Worm (Caenorhabditis elegans) whole organism, L1 larva: ENCODE measurements around the gene cyp-13A11.
A peak's percentile ranks its signal among the peaks of the same experiment; 100 is the strongest.

Source experiments
- C04F5.9 ChIP-seq: sonication (generic microtip); optimal IDR thresholded peaks from 2 replicates; lab custom pipeline; 2016; ENCODE audit warnings: missing genetic modification characterization, missing compliant biosample characterization
- aha-1 ChIP-seq: fragments of 150-350 bp; optimal IDR thresholded peaks from 2 replicates; lab custom pipeline; 2014; ENCODE audit warnings: missing biosample characterization, missing genetic modification characterization
- ama-1 ChIP-seq: fragments of 150-350 bp; optimal IDR thresholded peaks from 2 replicates; lab custom pipeline; 2014
- blmp-1 ChIP-seq: fragments of 150-350 bp; optimal IDR thresholded peaks from 2 replicates; lab custom pipeline; 2014; ENCODE audit warnings: missing biosample characterization, missing genetic modification characterization
- ceh-63 ChIP-seq: fragments of 200-800 bp; sonication (Bioruptor generic); optimal IDR thresholded peaks from 2 replicates; lab custom pipeline; 2018; ENCODE audit warnings: mild to moderate bottlenecking, missing genetic modification characterization, missing compliant biosample characterization
- ceh-88 ChIP-seq: fragments of 200-800 bp; sonication (Bioruptor generic); IDR thresholded peaks from 2 replicates; pipeline ENCODE4 v1.3.6; 2022; ENCODE audit warnings: missing genetic modification characterization, missing compliant biosample characterization
- ces-1 ChIP-seq: fragments of 150-350 bp; optimal IDR thresholded peaks from 2 replicates; lab custom pipeline; 2014; ENCODE audit warnings: missing biosample characterization, missing genetic modification reagents, missing genetic modification characterization
- dpl-1 ChIP-seq, 3 experiments: fragments of 150-350 bp in 2 of 3; sonication (generic microtip) in 1 of 3; optimal IDR thresholded peaks; 2 replicates each; lab custom pipeline; 2014 to 2017; ENCODE audit warnings: missing biosample characterization in 3 of 3, missing genetic modification characterization in 3 of 3, missing genetic modification reagents in 3 of 3
- dsc-1 ChIP-seq: sonication (generic microtip); optimal IDR thresholded peaks from 2 replicates; lab custom pipeline; 2016; ENCODE audit warnings: mild to moderate bottlenecking, missing genetic modification characterization, missing compliant biosample characterization
- efl-1 ChIP-seq, 4 experiments: fragments of 150-350 bp; optimal IDR thresholded peaks in 3 of 4; peaks in 1 of 4; 1 replicate in 1 of 4; 2 replicates in 3 of 4; lab custom pipeline; 2014; ENCODE audit warnings: missing biosample characterization in 2 of 4, missing genetic modification characterization in 2 of 4, missing genetic modification reagents in 2 of 4
- egl-13 ChIP-seq: sonication (generic microtip); optimal IDR thresholded peaks from 2 replicates; lab custom pipeline; 2016; ENCODE audit warnings: missing genotype, missing genetic modification reagents, missing genetic modification characterization, missing compliant biosample characterization
- elt-3 ChIP-seq, 6 experiments: fragments of 150-350 bp in 1 of 6; sonication (generic microtip); optimal IDR thresholded peaks; 2 replicates each; lab custom pipeline; 2017 to 2018; ENCODE audit warnings: missing biosample characterization in 6 of 6, missing genetic modification characterization in 6 of 6, inconsistent platforms in 1 of 6
- fkh-10 ChIP-seq: sonication (generic microtip); optimal IDR thresholded peaks from 2 replicates; lab custom pipeline; 2017; ENCODE audit warnings: missing biosample characterization, missing genetic modification reagents, missing genetic modification characterization
- fkh-4 ChIP-seq: sonication (generic microtip); optimal IDR thresholded peaks from 2 replicates; lab custom pipeline; 2016; ENCODE audit warnings: missing compliant biosample characterization, missing genetic modification characterization, borderline replicate concordance
- fkh-8 ChIP-seq: sonication (generic microtip); optimal IDR thresholded peaks from 2 replicates; lab custom pipeline; 2016; ENCODE audit warnings: mild to moderate bottlenecking, missing genetic modification characterization, missing compliant biosample characterization
- irx-1 ChIP-seq: sonication (generic microtip); optimal IDR thresholded peaks from 2 replicates; lab custom pipeline; 2016; ENCODE audit warnings: missing genetic modification characterization, missing compliant biosample characterization
- isw-1 ChIP-seq: fragments of 200-800 bp; sonication (Bioruptor generic); IDR thresholded peaks from 2 replicates; pipeline ENCODE4 v1.3.6; 2022; ENCODE audit warnings: missing genetic modification characterization, missing compliant biosample characterization
- lin-14 ChIP-seq: fragments of 200-800 bp; sonication (Bioruptor generic); optimal IDR thresholded peaks from 2 replicates; lab custom pipeline; 2018; ENCODE audit warnings: mild to moderate bottlenecking, missing genetic modification characterization, moderate library complexity, missing compliant biosample characterization
- lin-15B ChIP-seq: fragments of 150-350 bp; sonication (generic microtip); optimal IDR thresholded peaks from 3 replicates; lab custom pipeline; 2014; ENCODE audit warnings: missing biosample characterization, missing genetic modification characterization
- lin-35 ChIP-seq, 2 experiments: fragments of 150-350 bp; optimal IDR thresholded peaks; 2 replicates each; lab custom pipeline; 2014; ENCODE audit warnings: missing biosample characterization in 2 of 2, missing genetic modification characterization in 2 of 2, missing genetic modification reagents in 2 of 2
- lin-39 ChIP-seq: fragments of 150-350 bp; optimal IDR thresholded peaks from 2 replicates; lab custom pipeline; 2014; ENCODE audit warnings: missing biosample characterization, missing genetic modification reagents, missing genetic modification characterization
- lsy-2 ChIP-seq, 2 experiments: fragments of 150-350 bp; optimal IDR thresholded peaks; 2 replicates each; lab custom pipeline; 2014; ENCODE audit warnings: missing biosample characterization in 2 of 2, missing genetic modification characterization in 2 of 2
- mdl-1 ChIP-seq, 2 experiments: fragments of 150-350 bp; optimal IDR thresholded peaks; 2 replicates each; lab custom pipeline; 2014 to 2017; ENCODE audit warnings: missing biosample characterization in 2 of 2, missing genetic modification characterization in 2 of 2, inconsistent platforms in 1 of 2
- nhr-11 ChIP-seq: fragments of 150-350 bp; optimal IDR thresholded peaks from 2 replicates; lab custom pipeline; 2014; ENCODE audit warnings: missing biosample characterization, missing genetic modification characterization
- nhr-12 ChIP-seq: sonication (generic microtip); optimal IDR thresholded peaks from 2 replicates; lab custom pipeline; 2017; ENCODE audit warnings: missing biosample characterization, missing genetic modification characterization
- nhr-19 ChIP-seq: fragments of 200-800 bp; sonication (Bioruptor generic); conservative IDR thresholded peaks from 2 replicates; pipeline ENCODE4 v1.3.6; 2022; ENCODE audit warnings: missing genetic modification characterization, missing compliant biosample characterization
- nhr-20 ChIP-seq: sonication (generic microtip); optimal IDR thresholded peaks from 2 replicates; lab custom pipeline; 2016; ENCODE audit warnings: mild to moderate bottlenecking, missing genetic modification characterization, missing compliant biosample characterization
- nhr-71 ChIP-seq: sonication (generic microtip); optimal IDR thresholded peaks from 2 replicates; lab custom pipeline; 2016; ENCODE audit warnings: mild to moderate bottlenecking, missing genetic modification characterization, moderate library complexity, missing compliant biosample characterization
- nhr-77 ChIP-seq: fragments of 150-350 bp; optimal IDR thresholded peaks from 2 replicates; lab custom pipeline; 2014; ENCODE audit warnings: missing biosample characterization, missing genetic modification characterization
- nhr-84 ChIP-seq: sonication (generic microtip); optimal IDR thresholded peaks from 2 replicates; lab custom pipeline; 2017; ENCODE audit warnings: missing biosample characterization, missing genetic modification characterization
- nhr-85 ChIP-seq: sonication (generic microtip); peaks from one replicate; lab custom pipeline; 2016; ENCODE audit warnings: missing genetic modification characterization, inconsistent platforms, missing compliant biosample characterization
- nhr-90 ChIP-seq: sonication (generic microtip); optimal IDR thresholded peaks from 2 replicates; lab custom pipeline; 2016; ENCODE audit warnings: mild to moderate bottlenecking, missing genetic modification characterization, missing compliant biosample characterization; ENCODE audit not compliant: poor library complexity
- pax-3 ChIP-seq: fragments of 200-800 bp; sonication (Bioruptor generic); optimal IDR thresholded peaks from 2 replicates; lab custom pipeline; 2018; ENCODE audit warnings: mild to moderate bottlenecking, missing genetic modification characterization, moderate library complexity, missing compliant biosample characterization
- rnt-1 ChIP-seq: sonication (generic microtip); optimal IDR thresholded peaks from 2 replicates; lab custom pipeline; 2016; ENCODE audit warnings: mild to moderate bottlenecking, missing genetic modification characterization, moderate library complexity, missing compliant biosample characterization
- skn-1 ChIP-seq: fragments of 150-350 bp; optimal IDR thresholded peaks from 2 replicates; lab custom pipeline; 2014; ENCODE audit warnings: missing biosample characterization, missing genetic modification characterization
- sup-37 ChIP-seq: fragments of 200-800 bp; sonication (Bioruptor generic); optimal IDR thresholded peaks from 2 replicates; lab custom pipeline; 2018; ENCODE audit warnings: mild to moderate bottlenecking, missing genetic modification characterization, missing compliant biosample characterization
- swsn-7 ChIP-seq: sonication (generic microtip); optimal IDR thresholded peaks from 2 replicates; lab custom pipeline; 2016; ENCODE audit warnings: missing genetic modification characterization, missing compliant biosample characterization
- tbx-2 ChIP-seq: sonication (generic microtip); optimal IDR thresholded peaks from 2 replicates; lab custom pipeline; 2016; ENCODE audit warnings: missing genetic modification characterization, missing compliant biosample characterization
- unc-30 ChIP-seq: sonication (generic microtip); optimal IDR thresholded peaks from 2 replicates; lab custom pipeline; 2017; ENCODE audit warnings: missing biosample characterization, missing genetic modification characterization
- unc-86 ChIP-seq: sonication (generic microtip); optimal IDR thresholded peaks from 2 replicates; lab custom pipeline; 2016; ENCODE audit warnings: missing genetic modification characterization, missing compliant biosample characterization
- vab-15 ChIP-seq: sonication (generic microtip); optimal IDR thresholded peaks from 2 replicates; lab custom pipeline; 2017; ENCODE audit warnings: missing genotype, mild to moderate bottlenecking, missing genetic modification characterization, missing compliant biosample characterization
- ztf-4 ChIP-seq: fragments of 150-350 bp; optimal IDR thresholded peaks from 2 replicates; lab custom pipeline; 2014; ENCODE audit warnings: missing biosample characterization, missing genetic modification characterization

cyp-13A11 gene

DNA sequence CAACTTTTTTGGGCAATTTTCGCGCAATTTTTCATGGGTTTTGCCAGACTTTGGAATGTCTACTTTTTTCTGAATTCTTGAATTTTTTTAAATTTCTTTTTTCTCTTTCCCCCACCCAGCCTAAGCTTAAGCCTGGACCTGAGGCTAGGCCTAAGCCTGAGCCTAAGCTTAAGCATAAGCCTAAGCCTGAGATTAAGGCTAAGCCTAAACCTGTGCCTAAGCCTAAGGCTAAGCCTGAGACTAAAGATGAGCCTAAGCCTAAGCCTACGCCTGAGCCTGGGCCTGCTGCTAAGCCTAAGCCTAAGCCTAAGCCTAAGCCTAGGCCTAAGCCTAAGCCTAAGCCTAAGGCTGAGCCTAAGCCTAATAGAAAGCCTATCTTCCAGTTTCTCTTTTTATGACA, 35.4 kb downstream of the cyp-13A11 start:
- TF ChIP-seq C04F5.9 (tag; lab: Kevin White, UChicago) = no peak
- no peak for TF ChIP-seq sup-37 (GFP tag; lab: Kevin White, UChicago)
- no peak for TF ChIP-seq ama-1 (lab: Kevin White, UChicago)
- no peak for TF ChIP-seq lin-35 (GFP tag; optimal IDR thresholded peaks at IDR 0.05; lab: Kevin White, UChicago)
- TF ChIP-seq lin-14 = no peak
- no peak for TF ChIP-seq aha-1 (tag; lab: Kevin White, UChicago)
- no peak for TF ChIP-seq nhr-90
- TF ChIP-seq ceh-88 (GFP tag; lab: Robert Waterston, UW) = no peak
- TF ChIP-seq nhr-71 (tag; lab: Kevin White, UChicago) = no peak
- TF ChIP-seq irx-1 = no peak
- no peak for TF ChIP-seq egl-13 (tag; lab: Kevin White, UChicago)
- TF ChIP-seq rnt-1 = no peak

DNA sequence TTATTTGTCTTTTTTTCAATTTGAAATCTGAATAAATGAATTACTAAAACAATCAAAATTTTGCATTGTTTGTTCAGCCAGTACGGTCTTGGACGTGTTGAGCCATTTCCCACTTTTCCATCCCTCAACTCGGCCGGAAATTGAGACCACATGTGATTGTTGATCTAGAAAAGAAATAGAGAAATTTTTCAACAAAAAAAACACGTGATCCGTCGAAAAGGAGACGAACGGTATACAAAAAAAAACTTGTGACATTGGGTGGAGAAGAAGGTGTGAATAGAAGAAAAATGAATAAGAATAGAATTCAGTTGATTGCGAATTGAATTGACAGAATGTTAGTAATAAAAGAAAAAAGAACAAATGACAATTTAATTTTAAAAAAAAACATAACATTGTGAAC, 35.9 kb downstream of the cyp-13A11 start:
- TF ChIP-seq nhr-84 (tag; lab: Kevin White, UChicago) (no peak), nhr-85 (tag; lab: Kevin White, UChicago) (peak; percentile 72), ama-1 (lab: Kevin White, UChicago) (no peak), egl-13 (tag; lab: Kevin White, UChicago) (no peak), dsc-1 (tag; lab: Kevin White, UChicago) (peak; percentile 29), ceh-88 (GFP tag; lab: Robert Waterston, UW) (no peak), lin-15B (no peak), ztf-4 (tag; lab: Kevin White, UChicago) (no peak), nhr-19 (GFP tag; lab: Robert Waterston, UW) (no peak), lsy-2 (tag; optimal IDR thresholded peaks at IDR 0.05; lab: Kevin White, UChicago) (no peak), nhr-12 (tag; lab: Kevin White, UChicago) (no peak), ces-1 (GFP tag; lab: Kevin White, UChicago) (no peak), nhr-77 (tag; lab: Kevin White, UChicago) (no peak), unc-86 (tag; lab: Kevin White, UChicago) (no peak), fkh-8 (tag; lab: Kevin White, UChicago) (no peak), lin-35 (GFP tag; optimal IDR thresholded peaks at IDR 0.05; lab: Kevin White, UChicago) (peak in 1 of 2 experiments; percentile 75), nhr-11 (tag; lab: Kevin White, UChicago) (no peak), efl-1 (optimal IDR thresholded peaks at IDR 0.05; lab: Kevin White, UChicago) (no peak), efl-1 (GFP tag; optimal IDR thresholded peaks at IDR 0.05 in 1 of 2; lab: Kevin White, UChicago) (no peak), vab-15 (no peak), mdl-1 (tag; optimal IDR thresholded peaks at IDR 0.05; lab: Kevin White, UChicago) (peak in 1 of 2 experiments; percentile 8), blmp-1 (tag; lab: Kevin White, UChicago) (no peak), tbx-2 (tag; lab: Kevin White, UChicago) (no peak), isw-1 (GFP tag; lab: Robert Waterston, UW) (no peak), lin-39 (tag; lab: Kevin White, UChicago) (no peak), dpl-1 (GFP tag; optimal IDR thresholded peaks at IDR 0.05; lab: Kevin White, UChicago) (peak in 1 of 3 experiments; percentile 31), skn-1 (peak; percentile 51), elt-3 (tag; optimal IDR thresholded peaks at IDR 0.05; lab: Kevin White, UChicago) (no peak), nhr-20 (tag; lab: Kevin White, UChicago) (peak; percentile 46)
- TF ChIP-seq, all 84 proteins: peak for 7

DNA sequence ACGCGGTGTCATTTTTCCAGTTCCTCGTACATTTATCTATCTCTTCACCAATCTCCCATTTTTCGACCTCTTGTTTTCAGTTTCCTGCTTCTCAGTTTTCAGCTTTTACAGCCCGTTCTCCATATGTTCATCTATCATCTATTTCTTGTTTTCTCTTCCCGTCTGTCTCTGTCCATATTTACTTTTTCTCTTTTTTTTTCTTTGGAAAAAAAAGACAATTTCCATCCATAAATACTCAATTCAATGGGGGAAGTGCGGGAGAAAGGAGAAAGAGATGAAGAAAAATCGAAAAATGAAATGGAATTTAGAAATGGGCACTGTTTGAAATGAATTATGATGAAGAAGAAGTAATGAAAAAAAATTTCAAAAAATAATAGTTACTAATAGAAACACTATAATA, 37.3 kb downstream of the cyp-13A11 start:
- TF ChIP-seq efl-1 (optimal IDR thresholded peaks at IDR 0.05; lab: Kevin White, UChicago) = no peak
- TF ChIP-seq efl-1 (GFP tag; optimal IDR thresholded peaks at IDR 0.05 in 1 of 2; lab: Kevin White, UChicago) = no peak
- no peak for TF ChIP-seq fkh-10 (GFP tag; lab: Kevin White, UChicago)
- no peak for TF ChIP-seq ceh-63 (GFP tag; lab: Kevin White, UChicago)
- TF ChIP-seq dsc-1 (tag; lab: Kevin White, UChicago) = no peak
- TF ChIP-seq fkh-4 = no peak
- TF ChIP-seq nhr-71 (tag; lab: Kevin White, UChicago) = no peak
- TF ChIP-seq ces-1 (GFP tag; lab: Kevin White, UChicago) = no peak
- no peak for TF ChIP-seq unc-30 (tag; lab: Kevin White, UChicago)
- TF ChIP-seq vab-15 = no peak
- TF ChIP-seq nhr-19 (GFP tag; lab: Robert Waterston, UW) = no peak
- TF ChIP-seq pax-3 = no peak
- no peak for TF ChIP-seq rnt-1
- TF ChIP-seq nhr-85 (tag; lab: Kevin White, UChicago) = peak; percentile 72
- TF ChIP-seq lsy-2 (tag; optimal IDR thresholded peaks at IDR 0.05; lab: Kevin White, UChicago) = peak in 1 of 2 experiments; percentile 26
- TF ChIP-seq blmp-1 (tag; lab: Kevin White, UChicago) = peak; percentile 45
- TF ChIP-seq irx-1 = no peak
- no peak for TF ChIP-seq tbx-2 (tag; lab: Kevin White, UChicago)
- TF ChIP-seq swsn-7 (tag; lab: Kevin White, UChicago) = no peak
